Worm (Caenorhabditis elegans) whole organism, young adult: Measurements from ENCODE around the gene acr-16.

Experiments
- B0019.2 ChIP-seq: fragments of 200-800 bp; sonication (Bioruptor generic); conservative IDR thresholded peaks from 2 replicates; pipeline ENCODE4 v1.3.6; 2022; ENCODE audit warnings: missing genetic modification reagents, missing genetic modification characterization, missing compliant biosample characterization
- C06A6.2 ChIP-seq: fragments of 200-800 bp; sonication (Bioruptor generic); conservative IDR thresholded peaks from 2 replicates; pipeline ENCODE4 v1.3.6; 2022; ENCODE audit warnings: missing genetic modification characterization, missing compliant biosample characterization
- C17E4.6 ChIP-seq: fragments of 200-800 bp; sonication (Bioruptor generic); IDR thresholded peaks from 2 replicates; pipeline ENCODE4 v1.3.6; 2022; ENCODE audit warnings: missing genetic modification reagents, missing genetic modification characterization, missing compliant biosample characterization
- F23B12.7 ChIP-seq: sonication (generic microtip); optimal IDR thresholded peaks from 2 replicates; lab custom pipeline; 2017; ENCODE audit warnings: missing genetic modification characterization, mild to moderate bottlenecking, missing compliant biosample characterization, antibody characterized with exemption, moderate library complexity; ENCODE audit not compliant: insufficient read depth
- F52B5.7 ChIP-seq: sonication (generic microtip); optimal IDR thresholded peaks from 2 replicates; lab custom pipeline; 2016; ENCODE audit warnings: mild to moderate bottlenecking, missing genetic modification characterization, missing compliant biosample characterization
- Y56A3A.18 ChIP-seq: fragments of 200-800 bp; sonication (Bioruptor generic); IDR thresholded peaks from 2 replicates; pipeline ENCODE4 v1.3.6; 2022; ENCODE audit warnings: missing genetic modification reagents, missing genetic modification characterization, missing compliant biosample characterization
- Y95B8A.8 ChIP-seq: fragments of 200-800 bp; sonication (Bioruptor generic); IDR thresholded peaks from 2 replicates; pipeline ENCODE4 v1.3.6; 2022; ENCODE audit warnings: missing genetic modification reagents, missing genetic modification characterization, missing compliant biosample characterization
- ZK185.1 ChIP-seq: sonication (generic microtip); optimal IDR thresholded peaks from 2 replicates; lab custom pipeline; 2016; ENCODE audit warnings: mild to moderate bottlenecking, missing genetic modification characterization, missing compliant biosample characterization; ENCODE audit not compliant: poor library complexity, severe bottlenecking
- cebp-1 ChIP-seq, 2 experiments: fragments of 200-800 bp in 1 of 2; sonication (Bioruptor generic) in 1 of 2; sonication (generic microtip) in 1 of 2; IDR thresholded peaks in 1 of 2; optimal IDR thresholded peaks in 1 of 2; 2 replicates each; pipeline versions ENCODE4 v1.3.6 to Lab custom; 2017 to 2022; ENCODE audit warnings: missing compliant biosample characterization in 2 of 2, missing genetic modification characterization in 2 of 2, mild to moderate bottlenecking in 1 of 2, missing genetic modification reagents in 1 of 2, moderate library complexity in 1 of 2
- die-1 ChIP-seq: sonication (generic microtip); optimal IDR thresholded peaks from 2 replicates; lab custom pipeline; 2016; ENCODE audit warnings: missing genotype, mild to moderate bottlenecking, missing genetic modification characterization, missing compliant biosample characterization
- efl-1 ChIP-seq: fragments of 150-350 bp; optimal IDR thresholded peaks from 2 replicates; lab custom pipeline; 2014; ENCODE audit warnings: missing biosample characterization, missing genetic modification reagents, missing genetic modification characterization
- egl-44 ChIP-seq: fragments of 200-800 bp; sonication (Bioruptor generic); IDR thresholded peaks from 2 replicates; pipeline ENCODE4 v1.3.6; 2022; ENCODE audit warnings: missing genetic modification reagents, missing genetic modification characterization, missing compliant biosample characterization
- egrh-3 ChIP-seq: fragments of 200-800 bp; sonication (Bioruptor generic); IDR thresholded peaks from 2 replicates; pipeline ENCODE4 v1.3.6; 2022; ENCODE audit warnings: missing genetic modification reagents, missing genetic modification characterization, missing compliant biosample characterization
- him-1 ChIP-seq: sonication (generic microtip); optimal IDR thresholded peaks from 2 replicates; lab custom pipeline; 2016; ENCODE audit warnings: missing genotype, missing genetic modification reagents, missing genetic modification characterization, missing compliant biosample characterization
- hrde-1 ChIP-seq: sonication (generic microtip); optimal IDR thresholded peaks from 2 replicates; lab custom pipeline; 2016; ENCODE audit warnings: missing genetic modification characterization, mild to moderate bottlenecking, missing compliant biosample characterization, moderate library complexity, missing genotype, missing genetic modification reagents, borderline replicate concordance
- lag-1 ChIP-seq: fragments of 200-800 bp; sonication (Bioruptor generic); IDR thresholded peaks from 2 replicates; pipeline ENCODE4 v1.3.6; 2022; ENCODE audit warnings: missing genetic modification reagents, missing genetic modification characterization, missing compliant biosample characterization
- let-526 ChIP-seq: fragments of 200-800 bp; sonication (Bioruptor generic); IDR thresholded peaks from 2 replicates; pipeline ENCODE4 v1.3.6; 2022; ENCODE audit warnings: missing genetic modification reagents, missing genetic modification characterization, missing compliant biosample characterization
- lin-26 ChIP-seq: fragments of 200-800 bp; sonication (Bioruptor generic); IDR thresholded peaks from 2 replicates; pipeline ENCODE4 v1.3.6; 2022; ENCODE audit warnings: missing genetic modification reagents, missing genetic modification characterization, missing compliant biosample characterization
- lir-1 ChIP-seq: fragments of 200-800 bp; sonication (Bioruptor generic); conservative IDR thresholded peaks from 2 replicates; pipeline ENCODE4 v1.3.6; 2022; ENCODE audit warnings: missing genetic modification reagents, missing genetic modification characterization, missing compliant biosample characterization
- lsy-27 ChIP-seq: sonication (generic microtip); optimal IDR thresholded peaks from 2 replicates; lab custom pipeline; 2017; ENCODE audit warnings: missing genetic modification characterization, mild to moderate bottlenecking, missing compliant biosample characterization, antibody characterized with exemption, missing genotype, borderline replicate concordance; ENCODE audit not compliant: insufficient read depth
- madf-10 ChIP-seq: sonication (generic microtip); optimal IDR thresholded peaks from 2 replicates; lab custom pipeline; 2016; ENCODE audit warnings: mild to moderate bottlenecking, missing genetic modification characterization, missing compliant biosample characterization
- madf-3 ChIP-seq: fragments of 200-800 bp; sonication (Bioruptor generic); IDR thresholded peaks from 2 replicates; pipeline ENCODE4 v1.3.6; 2022; ENCODE audit warnings: missing genetic modification reagents, missing genetic modification characterization, missing compliant biosample characterization
- mes-4 ChIP-seq: sonication (generic microtip); optimal IDR thresholded peaks from 2 replicates; lab custom pipeline; 2016; ENCODE audit warnings: missing genotype, missing genetic modification characterization, missing compliant biosample characterization
- nfya-1 ChIP-seq: sonication (generic microtip); optimal IDR thresholded peaks from 2 replicates; lab custom pipeline; 2017; ENCODE audit warnings: antibody characterized with exemption, missing compliant biosample characterization, missing genetic modification characterization, borderline replicate concordance; ENCODE audit not compliant: insufficient read depth
- nfyb-1 ChIP-seq: fragments of 200-800 bp; sonication (Bioruptor generic); IDR thresholded peaks from 2 replicates; pipeline ENCODE4 v1.3.6; 2022; ENCODE audit warnings: missing genetic modification reagents, missing genetic modification characterization, missing compliant biosample characterization
- nhr-27 ChIP-seq: fragments of 200-800 bp; sonication (Bioruptor generic); optimal IDR thresholded peaks from 2 replicates; lab custom pipeline; 2018; ENCODE audit warnings: mild to moderate bottlenecking, missing genetic modification characterization, moderate library complexity, missing compliant biosample characterization
- nhr-80 ChIP-seq: sonication (generic microtip); optimal IDR thresholded peaks from 2 replicates; lab custom pipeline; 2016; ENCODE audit warnings: missing genetic modification characterization, missing compliant biosample characterization
- pha-4 ChIP-seq: fragments of 150-350 bp; sonication (generic microtip); optimal IDR thresholded peaks from 2 replicates; lab custom pipeline; 2014; ENCODE audit warnings: missing biosample characterization, missing genetic modification reagents, missing genetic modification characterization
- repo-1 ChIP-seq: sonication (generic microtip); optimal IDR thresholded peaks from 2 replicates; lab custom pipeline; 2017; ENCODE audit warnings: mild to moderate bottlenecking, missing genetic modification characterization, missing compliant biosample characterization
- xnd-1 ChIP-seq: sonication (generic microtip); optimal IDR thresholded peaks from 2 replicates; lab custom pipeline; 2016; ENCODE audit warnings: missing genotype, missing genetic modification reagents, missing genetic modification characterization, missing compliant biosample characterization
- ztf-26 ChIP-seq: sonication (generic microtip); optimal IDR thresholded peaks from 2 replicates; lab custom pipeline; 2017; ENCODE audit warnings: missing genetic modification characterization, missing compliant biosample characterization
- ztf-3 ChIP-seq: fragments of 200-800 bp; sonication (Bioruptor generic); optimal IDR thresholded peaks from 2 replicates; lab custom pipeline; 2018; ENCODE audit warnings: mild to moderate bottlenecking, missing genetic modification characterization, missing compliant biosample characterization
- ztf-6 ChIP-seq: fragments of 200-800 bp; sonication (Bioruptor generic); IDR thresholded peaks from 2 replicates; pipeline ENCODE4 v1.3.6; 2022; ENCODE audit warnings: missing genetic modification reagents, missing genetic modification characterization, missing compliant biosample characterization

acr-16 gene

DNA sequence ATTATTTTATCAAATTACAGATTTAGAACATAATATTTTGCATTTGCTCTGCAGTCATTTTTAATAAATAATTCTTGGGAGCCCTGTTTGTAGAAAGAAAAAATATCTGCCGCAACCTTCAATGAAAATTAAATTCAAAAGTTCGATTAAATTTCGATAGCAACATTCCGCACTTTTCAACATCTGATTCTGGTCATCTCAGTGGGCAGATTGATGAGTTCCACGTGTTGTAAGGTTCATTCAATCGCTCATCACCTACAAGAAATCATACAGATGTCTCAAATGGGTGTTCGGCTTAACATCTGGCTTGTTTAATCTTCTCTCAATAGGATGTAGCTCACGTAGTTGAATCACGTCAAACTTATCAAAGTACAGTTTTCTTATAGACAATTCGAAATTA lies 38.9 kb downstream of the acr-16 start:
- TF ChIP-seq ztf-3 (GFP tag; lab: Kevin White, UChicago) (no peak), lin-26 (GFP tag; lab: Robert Waterston, UW) (no peak), cebp-1 (GFP tag; IDR thresholded peaks at IDR 0.05; lab: Robert Waterston, UW) (no peak), cebp-1 (tag; optimal IDR thresholded peaks at IDR 0.05; lab: Kevin White, UChicago) (no peak), xnd-1 (tag; lab: Kevin White, UChicago) (no peak), F52B5.7 (tag; lab: Kevin White, UChicago) (no peak), repo-1 (no peak), lag-1 (GFP tag; lab: Robert Waterston, UW) (no peak), egrh-3 (no peak), efl-1 (no peak), lir-1 (GFP tag; lab: Robert Waterston, UW) (no peak), ZK185.1 (tag; lab: Kevin White, UChicago) (no peak), Y95B8A.8 (GFP tag; lab: Robert Waterston, UW) (no peak), mes-4 (no peak), die-1 (no peak), egl-44 (GFP tag; lab: Robert Waterston, UW) (no peak), C17E4.6 (no peak)

DNA sequence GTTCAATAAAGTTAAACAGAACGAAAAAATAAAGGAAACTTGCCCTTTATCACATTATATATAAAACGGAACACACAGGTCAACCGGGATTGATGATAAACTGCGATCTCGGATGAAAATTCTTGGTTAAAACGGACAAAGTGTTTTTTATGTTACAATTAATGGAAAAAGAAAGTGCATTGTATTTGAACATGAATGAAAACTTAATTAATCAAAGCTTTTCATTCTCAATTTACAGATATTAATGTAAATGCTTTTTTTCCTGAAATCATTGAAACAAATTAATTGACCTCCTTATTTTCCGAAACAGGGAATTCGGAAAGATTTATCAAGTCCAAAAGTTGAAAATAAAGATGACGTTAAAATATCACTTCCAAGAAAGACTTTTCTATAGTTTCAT lies 40.4 kb downstream of the acr-16 start, which contains the start of gene F41E6.8:
Gene F41E6.8 (minus strand): TSS at position 101 of the 400 bp plus-strand sequence.
- TF ChIP-seq him-1 (tag; lab: Kevin White, UChicago) (no peak), lin-26 (GFP tag; lab: Robert Waterston, UW) (no peak), xnd-1 (tag; lab: Kevin White, UChicago) (no peak), lsy-27 (tag; lab: Kevin White, UChicago) (no peak), Y56A3A.18 (GFP tag; lab: Robert Waterston, UW) (no peak), let-526 (GFP tag; lab: Robert Waterston, UW) (no peak), efl-1 (no peak), pha-4 (tag; lab: Kevin White, UChicago) (no peak), nfyb-1 (GFP tag; lab: Robert Waterston, UW) (no peak), B0019.2 (GFP tag; lab: Robert Waterston, UW) (no peak), ztf-26 (tag; lab: Kevin White, UChicago) (no peak), madf-3 (GFP tag; lab: Robert Waterston, UW) (no peak), nhr-80 (no peak)

DNA sequence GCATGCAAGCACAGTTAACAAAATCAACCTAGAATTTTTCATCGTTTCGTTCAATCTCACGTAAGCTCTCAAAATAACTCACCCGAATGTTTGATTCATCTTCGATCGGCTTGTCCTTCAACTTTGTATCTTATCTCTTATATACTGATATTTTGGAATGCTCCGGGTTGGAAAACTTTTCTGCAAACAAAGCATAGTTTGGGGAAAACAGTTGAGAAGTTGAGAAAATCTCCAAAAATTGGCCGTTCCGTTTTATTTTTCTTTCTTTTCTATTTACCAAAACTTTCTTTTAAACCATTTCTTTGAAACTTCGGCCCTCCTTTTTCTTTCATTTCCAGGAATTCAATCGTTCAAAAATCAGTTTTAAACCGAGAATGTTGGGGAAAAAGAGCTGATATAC lies 41.6 kb downstream of the acr-16 start, which contains the start of gene F41E6.15:
Gene F41E6.15 (minus strand): TSS at position 101 of the 400 bp plus-strand sequence.
- TF ChIP-seq nfya-1 = no peak
- TF ChIP-seq hrde-1 (tag; lab: Kevin White, UChicago) = no peak
- no peak for TF ChIP-seq cebp-1 (GFP tag; IDR thresholded peaks at IDR 0.05; lab: Robert Waterston, UW)
- TF ChIP-seq cebp-1 (tag; optimal IDR thresholded peaks at IDR 0.05; lab: Kevin White, UChicago) = no peak
- no peak for TF ChIP-seq nhr-27 (tag; lab: Kevin White, UChicago)
- TF ChIP-seq ztf-6 (GFP tag; lab: Robert Waterston, UW) = no peak
- TF ChIP-seq pha-4 (tag; lab: Kevin White, UChicago) = no peak

DNA sequence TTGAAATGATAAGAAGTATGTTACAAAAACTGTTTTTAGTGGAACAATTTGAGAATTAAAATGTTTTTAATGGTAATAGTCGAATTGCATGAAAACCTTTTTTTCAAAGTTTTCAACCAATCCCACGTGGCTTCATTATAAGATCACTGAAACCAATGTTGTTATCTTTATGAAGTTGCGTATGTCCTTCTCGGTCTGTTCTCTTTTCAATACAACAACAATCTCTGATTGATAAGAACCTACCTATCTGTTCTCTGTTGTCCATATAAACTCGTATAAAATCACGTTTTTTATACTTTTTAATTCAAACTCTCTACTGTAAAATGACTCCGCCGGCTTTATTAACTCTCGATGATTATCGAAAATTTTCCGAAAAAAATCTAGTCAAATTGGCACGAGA lies 42.3 kb downstream of the acr-16 start, which contains the start of gene F41E6.5:
Gene F41E6.5 (plus strand): TSS at position 209 of the 400 bp plus-strand sequence.
- TF ChIP-seq C06A6.2 (GFP tag; lab: Robert Waterston, UW) (no peak), F23B12.7 (tag; lab: Kevin White, UChicago) (no peak), madf-10 (tag; lab: Kevin White, UChicago) (no peak), ztf-6 (GFP tag; lab: Robert Waterston, UW) (no peak), nhr-80 (peak; percentile 53)
